Worm (Caenorhabditis elegans) whole organism, L1 larva: ENCODE data around the gene pgp-4.

Experiments used
- C34B4.2 ChIP-seq: sonication (generic microtip); optimal IDR thresholded peaks from 2 replicates; lab custom pipeline; 2017; ENCODE audit warnings: mild to moderate bottlenecking, missing genetic modification characterization, missing compliant biosample characterization
- alr-1 ChIP-seq: fragments of 200-800 bp; sonication (Bioruptor generic); optimal IDR thresholded peaks from 2 replicates; lab custom pipeline; 2018; ENCODE audit warnings: borderline replicate concordance, mild to moderate bottlenecking, missing genetic modification characterization, missing compliant biosample characterization
- aly-2 ChIP-seq: fragments of 150-350 bp; optimal IDR thresholded peaks from 2 replicates; lab custom pipeline; 2014; ENCODE audit warnings: missing biosample characterization, missing genetic modification characterization
- blmp-1 ChIP-seq: fragments of 150-350 bp; optimal IDR thresholded peaks from 2 replicates; lab custom pipeline; 2014; ENCODE audit warnings: missing biosample characterization, missing genetic modification characterization
- ceh-63 ChIP-seq: fragments of 200-800 bp; sonication (Bioruptor generic); optimal IDR thresholded peaks from 2 replicates; lab custom pipeline; 2018; ENCODE audit warnings: mild to moderate bottlenecking, missing genetic modification characterization, missing compliant biosample characterization
- ceh-90 ChIP-seq: sonication (generic microtip); optimal IDR thresholded peaks from 2 replicates; lab custom pipeline; 2016; ENCODE audit warnings: missing genetic modification characterization, missing compliant biosample characterization
- ces-1 ChIP-seq: fragments of 150-350 bp; optimal IDR thresholded peaks from 2 replicates; lab custom pipeline; 2014; ENCODE audit warnings: missing biosample characterization, missing genetic modification reagents, missing genetic modification characterization
- dsc-1 ChIP-seq: sonication (generic microtip); optimal IDR thresholded peaks from 2 replicates; lab custom pipeline; 2016; ENCODE audit warnings: mild to moderate bottlenecking, missing genetic modification characterization, missing compliant biosample characterization
- elt-2 ChIP-seq: sonication (generic microtip); optimal IDR thresholded peaks from 2 replicates; lab custom pipeline; 2016; ENCODE audit warnings: missing genetic modification characterization, mild to moderate bottlenecking, inconsistent platforms, missing compliant biosample characterization, missing genetic modification reagents
- ets-5 ChIP-seq: fragments of 200-800 bp; sonication (Bioruptor generic); IDR thresholded peaks from 2 replicates; pipeline ENCODE4 v1.3.6; 2022; ENCODE audit warnings: missing genetic modification characterization, missing compliant biosample characterization
- fkh-10 ChIP-seq: sonication (generic microtip); optimal IDR thresholded peaks from 2 replicates; lab custom pipeline; 2017; ENCODE audit warnings: missing biosample characterization, missing genetic modification reagents, missing genetic modification characterization
- fkh-8 ChIP-seq: sonication (generic microtip); optimal IDR thresholded peaks from 2 replicates; lab custom pipeline; 2016; ENCODE audit warnings: mild to moderate bottlenecking, missing genetic modification characterization, missing compliant biosample characterization
- hlh-4 ChIP-seq: sonication (generic microtip); optimal IDR thresholded peaks from 2 replicates; lab custom pipeline; 2016; ENCODE audit warnings: mild to moderate bottlenecking, missing genetic modification characterization, missing compliant biosample characterization
- irx-1 ChIP-seq: sonication (generic microtip); optimal IDR thresholded peaks from 2 replicates; lab custom pipeline; 2016; ENCODE audit warnings: missing genetic modification characterization, missing compliant biosample characterization
- lin-14 ChIP-seq: fragments of 200-800 bp; sonication (Bioruptor generic); optimal IDR thresholded peaks from 2 replicates; lab custom pipeline; 2018; ENCODE audit warnings: mild to moderate bottlenecking, missing genetic modification characterization, moderate library complexity, missing compliant biosample characterization
- lir-3 ChIP-seq: sonication (generic microtip); optimal IDR thresholded peaks from 2 replicates; lab custom pipeline; 2016; ENCODE audit warnings: mild to moderate bottlenecking, missing genetic modification characterization, moderate library complexity, missing compliant biosample characterization; ENCODE audit not compliant: poor library complexity
- lsy-2 ChIP-seq, 2 experiments: fragments of 150-350 bp; optimal IDR thresholded peaks; 2 replicates each; lab custom pipeline; 2014; ENCODE audit warnings: missing biosample characterization in 2 of 2, missing genetic modification characterization in 2 of 2
- mdl-1 ChIP-seq, 2 experiments: fragments of 150-350 bp; optimal IDR thresholded peaks; 2 replicates each; lab custom pipeline; 2014 to 2017; ENCODE audit warnings: missing biosample characterization in 2 of 2, missing genetic modification characterization in 2 of 2, inconsistent platforms in 1 of 2
- mef-2 ChIP-seq: fragments of 150-350 bp; optimal IDR thresholded peaks from 2 replicates; lab custom pipeline; 2014; ENCODE audit warnings: missing biosample characterization, missing genetic modification characterization
- mep-1 ChIP-seq: fragments of 150-350 bp; optimal IDR thresholded peaks from 2 replicates; lab custom pipeline; 2014; ENCODE audit warnings: missing biosample characterization, missing genetic modification characterization
- nhr-11 ChIP-seq: fragments of 150-350 bp; optimal IDR thresholded peaks from 2 replicates; lab custom pipeline; 2014; ENCODE audit warnings: missing biosample characterization, missing genetic modification characterization
- nhr-28 ChIP-seq: fragments of 150-350 bp; optimal IDR thresholded peaks from 2 replicates; lab custom pipeline; 2014; ENCODE audit warnings: missing biosample characterization, missing genetic modification characterization
- nhr-47 ChIP-seq: sonication (generic microtip); optimal IDR thresholded peaks from 2 replicates; lab custom pipeline; 2016; ENCODE audit warnings: mild to moderate bottlenecking, missing genetic modification characterization, moderate library complexity, missing compliant biosample characterization
- nhr-71 ChIP-seq: sonication (generic microtip); optimal IDR thresholded peaks from 2 replicates; lab custom pipeline; 2016; ENCODE audit warnings: mild to moderate bottlenecking, missing genetic modification characterization, moderate library complexity, missing compliant biosample characterization
- nhr-85 ChIP-seq: sonication (generic microtip); peaks from one replicate; lab custom pipeline; 2016; ENCODE audit warnings: missing genetic modification characterization, inconsistent platforms, missing compliant biosample characterization
- pax-3 ChIP-seq: fragments of 200-800 bp; sonication (Bioruptor generic); optimal IDR thresholded peaks from 2 replicates; lab custom pipeline; 2018; ENCODE audit warnings: mild to moderate bottlenecking, missing genetic modification characterization, moderate library complexity, missing compliant biosample characterization
- pqm-1 ChIP-seq: sonication (generic microtip); optimal IDR thresholded peaks from 3 replicates; lab custom pipeline; 2017; ENCODE audit warnings: missing biosample characterization, missing genetic modification characterization
- rnt-1 ChIP-seq: sonication (generic microtip); optimal IDR thresholded peaks from 2 replicates; lab custom pipeline; 2016; ENCODE audit warnings: mild to moderate bottlenecking, missing genetic modification characterization, moderate library complexity, missing compliant biosample characterization
- skn-1 ChIP-seq: fragments of 150-350 bp; optimal IDR thresholded peaks from 2 replicates; lab custom pipeline; 2014; ENCODE audit warnings: missing biosample characterization, missing genetic modification characterization
- snpc-4 ChIP-seq: fragments of 150-350 bp; optimal IDR thresholded peaks from 2 replicates; lab custom pipeline; 2014; ENCODE audit warnings: missing biosample characterization, missing genetic modification characterization
- snu-23 ChIP-seq: sonication (generic microtip); optimal IDR thresholded peaks from 2 replicates; lab custom pipeline; 2016; ENCODE audit warnings: missing genetic modification characterization, missing compliant biosample characterization
- unc-130 ChIP-seq: fragments of 150-350 bp; optimal IDR thresholded peaks from 2 replicates; lab custom pipeline; 2017; ENCODE audit warnings: missing biosample characterization, missing genetic modification characterization, inconsistent platforms
- unc-30 ChIP-seq: sonication (generic microtip); optimal IDR thresholded peaks from 2 replicates; lab custom pipeline; 2017; ENCODE audit warnings: missing biosample characterization, missing genetic modification characterization
- unc-62 ChIP-seq: fragments of 150-350 bp; optimal IDR thresholded peaks from 2 replicates; lab custom pipeline; 2014; ENCODE audit warnings: missing biosample characterization, missing genetic modification reagents, missing genetic modification characterization
- unc-98 ChIP-seq: fragments of 200-800 bp; sonication (Bioruptor generic); IDR thresholded peaks from 2 replicates; pipeline ENCODE4 v1.3.6; 2022; ENCODE audit warnings: missing genetic modification characterization, missing compliant biosample characterization
- zag-1 ChIP-seq: fragments of 150-350 bp; optimal IDR thresholded peaks from 2 replicates; lab custom pipeline; 2014; ENCODE audit warnings: missing biosample characterization, missing genetic modification characterization
- zip-4 ChIP-seq: fragments of 200-800 bp; sonication (Bioruptor generic); optimal IDR thresholded peaks from 2 replicates; lab custom pipeline; 2018; ENCODE audit warnings: mild to moderate bottlenecking, missing genetic modification characterization, moderate library complexity, missing compliant biosample characterization
- ztf-11 ChIP-seq, 2 experiments: sonication (generic microtip); optimal IDR thresholded peaks; 2 replicates each; lab custom pipeline; 2016 to 2017; ENCODE audit warnings: missing genetic modification characterization in 2 of 2, missing biosample characterization in 1 of 2, missing compliant biosample characterization in 1 of 2

Gene pgp-4

ce11 chrX:11344899-11345298 is 12.7 kb upstream of the pgp-4 start:
- TF ChIP-seq ces-1 (GFP tag; lab: Kevin White, UChicago) (no peak), ceh-90 (no peak), mef-2 (tag; lab: Kevin White, UChicago) (no peak), lin-14 (GFP tag; lab: Kevin White, UChicago) (peak; percentile 69), unc-62 (GFP tag; lab: Kevin White, UChicago) (no peak), blmp-1 (tag; lab: Kevin White, UChicago) (peak; percentile 19), snu-23 (peak; percentile 9), ztf-11 (tag; optimal IDR thresholded peaks at IDR 0.05; lab: Kevin White, UChicago) (no peak), C34B4.2 (tag; lab: Kevin White, UChicago) (no peak), nhr-71 (tag; lab: Kevin White, UChicago) (peak; percentile 43), mdl-1 (tag; optimal IDR thresholded peaks at IDR 0.05; lab: Kevin White, UChicago) (peak in 1 of 2 experiments; percentile 3), rnt-1 (tag; lab: Kevin White, UChicago) (peak; percentile 47), irx-1 (no peak), ets-5 (GFP tag; lab: Robert Waterston, UW) (no peak), unc-130 (peak; percentile 45), zag-1 (no peak), nhr-11 (no peak), dsc-1 (tag; lab: Kevin White, UChicago) (no peak)
- TF ChIP-seq, all 84 proteins: peak for 7

DNA sequence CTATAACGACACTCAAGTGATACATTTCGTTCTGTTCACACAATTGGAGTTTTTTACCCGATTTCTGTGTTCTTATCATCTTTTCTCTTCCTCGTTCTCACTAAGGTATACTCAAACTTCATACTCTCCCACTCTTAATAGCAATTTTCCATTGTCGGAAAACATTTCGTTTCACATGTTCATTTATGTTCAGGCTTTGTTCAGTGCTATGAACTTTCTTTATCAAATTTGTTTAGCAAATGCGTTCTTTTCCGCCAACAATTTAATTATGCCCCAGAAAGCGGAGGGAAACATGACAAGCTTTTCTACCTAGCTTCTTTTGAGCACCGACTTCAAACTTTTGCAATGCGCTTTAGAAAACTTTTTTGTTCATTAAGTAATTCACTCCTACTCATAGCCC is 12.1 kb upstream of the pgp-4 start:
- TF ChIP-seq nhr-85 (tag; lab: Kevin White, UChicago) (no peak), ets-5 (GFP tag; lab: Robert Waterston, UW) (no peak), unc-30 (tag; lab: Kevin White, UChicago) (no peak), fkh-8 (tag; lab: Kevin White, UChicago) (no peak), pqm-1 (tag; lab: Kevin White, UChicago) (no peak), alr-1 (tag; lab: Kevin White, UChicago) (no peak), zip-4 (no peak), C34B4.2 (tag; lab: Kevin White, UChicago) (no peak), mep-1 (tag; lab: Kevin White, UChicago) (no peak), pax-3 (tag; lab: Kevin White, UChicago) (no peak)

DNA sequence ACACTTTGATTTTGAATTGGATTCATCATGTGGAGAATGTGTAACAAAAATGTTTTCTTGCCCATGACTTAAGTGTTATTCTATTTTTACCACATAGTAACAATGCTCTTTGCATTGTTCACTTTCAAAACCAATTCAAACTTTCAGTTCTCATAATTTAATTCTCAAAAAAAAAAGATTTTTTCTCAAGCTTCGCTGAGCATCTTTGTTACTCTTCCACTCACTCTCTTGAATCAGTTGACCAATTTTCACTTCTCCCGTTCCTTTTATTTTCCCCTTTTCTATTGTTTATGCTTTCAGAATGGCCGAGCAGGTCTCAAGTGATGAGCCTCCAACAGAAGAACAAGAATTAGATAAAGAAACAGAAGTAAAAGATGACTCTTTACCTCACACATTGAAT is 11.5 kb upstream of the pgp-4 start, which contains the start of gene oct-2:
TSS of gene oct-2 (plus strand) at position 301 of the 400 bp plus-strand sequence.
- no peak for TF ChIP-seq lir-3
- TF ChIP-seq lin-14 (GFP tag; lab: Kevin White, UChicago), result no peak
- TF ChIP-seq ceh-90, result no peak
- no peak for TF ChIP-seq nhr-28
- no peak for TF ChIP-seq lsy-2 (tag; optimal IDR thresholded peaks at IDR 0.05; lab: Kevin White, UChicago)
- TF ChIP-seq snpc-4 (tag; lab: Kevin White, UChicago), result no peak
- no peak for TF ChIP-seq unc-98 (GFP tag; lab: Robert Waterston, UW)
- no peak for TF ChIP-seq skn-1 (tag; lab: Kevin White, UChicago)
- no peak for TF ChIP-seq aly-2
- no peak for TF ChIP-seq fkh-10 (GFP tag; lab: Kevin White, UChicago)
- no peak for TF ChIP-seq nhr-47 (tag; lab: Kevin White, UChicago)
- no peak for TF ChIP-seq hlh-4 (tag; lab: Kevin White, UChicago)
- TF ChIP-seq pax-3 (tag; lab: Kevin White, UChicago), result no peak
- no peak for TF ChIP-seq ceh-63 (GFP tag; lab: Kevin White, UChicago)
- TF ChIP-seq ets-5 (GFP tag; lab: Robert Waterston, UW), result no peak
- no peak for TF ChIP-seq mdl-1 (tag; optimal IDR thresholded peaks at IDR 0.05; lab: Kevin White, UChicago)
- TF ChIP-seq unc-62 (GFP tag; lab: Kevin White, UChicago), result no peak
- TF ChIP-seq pqm-1 (tag; lab: Kevin White, UChicago), result no peak
- TF ChIP-seq elt-2 (tag; lab: Kevin White, UChicago), result no peak
- no peak for TF ChIP-seq fkh-8 (tag; lab: Kevin White, UChicago)
